Fruit fly (Drosophila melanogaster) whole organism, embryonic: Measurements from ENCODE around the gene CG10064.
A peak's percentile ranks its signal among the peaks of the same experiment; 100 is the strongest.

Source experiments
- Antp ChIP-seq: fragments of 200-800 bp; sonication (Bioruptor generic); optimal IDR thresholded peaks from 3 replicates; lab custom pipeline; 2016; ENCODE audit warnings: missing biosample characterization, missing genetic modification characterization
- CG10431 ChIP-seq: fragments of 200-800 bp; sonication (Bioruptor generic); optimal IDR thresholded peaks from 3 replicates; lab custom pipeline; 2018; ENCODE audit warnings: missing biosample characterization, mild to moderate bottlenecking, missing genetic modification characterization
- CG10543 ChIP-seq: fragments of 200-800 bp; sonication (Bioruptor generic); optimal IDR thresholded peaks from 3 replicates; lab custom pipeline; 2017; ENCODE audit warnings: missing biosample characterization, mild to moderate bottlenecking, missing genetic modification characterization, moderate library complexity
- CG10979 ChIP-seq: fragments of 200-800 bp; sonication (Bioruptor generic); optimal IDR thresholded peaks from 2 replicates; lab custom pipeline; 2018; ENCODE audit warnings: missing biosample characterization, mild to moderate bottlenecking, missing genetic modification characterization, moderate library complexity
- CG14441 ChIP-seq: fragments of 200-800 bp; sonication (Bioruptor generic); IDR thresholded peaks from 2 replicates; pipeline ENCODE4 v1.3.6; 2022; ENCODE audit warnings: missing biosample characterization, missing genetic modification characterization
- CG14710 ChIP-seq: fragments of 200-800 bp; sonication (Bioruptor generic); optimal IDR thresholded peaks from 3 replicates; lab custom pipeline; 2019; ENCODE audit warnings: missing biosample characterization, mild to moderate bottlenecking, missing genetic modification characterization, moderate library complexity
- CG14860 ChIP-seq: fragments of 200-800 bp; sonication (Bioruptor generic); IDR thresholded peaks from 3 replicates; pipeline ENCODE4 v1.3.6; 2022; ENCODE audit warnings: missing biosample characterization, missing genetic modification characterization; ENCODE audit not compliant: partially characterized antibody
- CG2202 ChIP-seq: fragments of 200-800 bp; sonication (Bioruptor generic); optimal IDR thresholded peaks from 2 replicates; lab custom pipeline; 2018; ENCODE audit warnings: missing biosample characterization, mild to moderate bottlenecking, missing genetic modification characterization
- CG30020 ChIP-seq: fragments of 200-800 bp; optimal IDR thresholded peaks from 2 replicates; lab custom pipeline; 2019; ENCODE audit warnings: missing biosample characterization, mild to moderate bottlenecking, missing genetic modification characterization, moderate library complexity
- CG34224 ChIP-seq: fragments of 200-800 bp; sonication (Bioruptor generic); IDR thresholded peaks from 3 replicates; pipeline ENCODE4 v1.3.6; 2022; ENCODE audit warnings: missing biosample characterization, missing genetic modification characterization; ENCODE audit not compliant: partially characterized antibody
- CG43689 ChIP-seq: fragments of 200-800 bp; sonication (Bioruptor generic); IDR thresholded peaks from 2 replicates; pipeline ENCODE4 v1.3.6; 2022; ENCODE audit warnings: missing biosample characterization, missing genetic modification characterization
- CG4404 ChIP-seq: fragments of 200-800 bp; sonication (Bioruptor generic); IDR thresholded peaks from 2 replicates; pipeline ENCODE4 v1.3.6; 2022; ENCODE audit warnings: missing biosample characterization, missing genetic modification characterization
- CG6272 ChIP-seq: fragments of 200-800 bp; sonication (Bioruptor generic); IDR thresholded peaks from 2 replicates; pipeline ENCODE4 v1.3.6; 2022; ENCODE audit warnings: missing biosample characterization, missing genetic modification characterization
- CG6654 ChIP-seq: fragments of 200-800 bp; sonication (Bioruptor generic); optimal IDR thresholded peaks from 2 replicates; lab custom pipeline; 2017; ENCODE audit warnings: missing biosample characterization, mild to moderate bottlenecking, missing genetic modification characterization
- CG7786 ChIP-seq: fragments of 200-800 bp; sonication (Bioruptor generic); optimal IDR thresholded peaks from 2 replicates; lab custom pipeline; 2016; ENCODE audit warnings: missing biosample characterization, missing genetic modification characterization
- CG7839 ChIP-seq: fragments of 200-800 bp; sonication (Bioruptor generic); optimal IDR thresholded peaks from 3 replicates; lab custom pipeline; 2018; ENCODE audit warnings: missing biosample characterization, mild to moderate bottlenecking, missing genetic modification characterization, moderate library complexity
- CG7928 ChIP-seq: fragments of 200-800 bp; sonication (Bioruptor generic); optimal IDR thresholded peaks from 2 replicates; lab custom pipeline; 2017; ENCODE audit warnings: missing biosample characterization, mild to moderate bottlenecking, missing genetic modification characterization
- CG8359 ChIP-seq: fragments of 200-800 bp; sonication (Bioruptor generic); optimal IDR thresholded peaks from 2 replicates; lab custom pipeline; 2017; ENCODE audit warnings: missing biosample characterization, mild to moderate bottlenecking, missing genetic modification characterization, borderline replicate concordance
- CG9215 ChIP-seq: fragments of 200-800 bp; sonication (Bioruptor generic); IDR thresholded peaks from 2 replicates; pipeline ENCODE4 v1.3.6; 2022; ENCODE audit warnings: missing biosample characterization, missing genetic modification characterization
- Deaf1 ChIP-seq: fragments of 200-800 bp; optimal IDR thresholded peaks from 3 replicates; lab custom pipeline; 2019; ENCODE audit warnings: missing biosample characterization, mild to moderate bottlenecking, missing genetic modification characterization, moderate library complexity
- Hand ChIP-seq: fragments of 200-800 bp; sonication (Bioruptor generic); optimal IDR thresholded peaks from 2 replicates; lab custom pipeline; 2017; ENCODE audit warnings: mild to moderate bottlenecking, missing biosample characterization, missing genetic modification reagents, missing genetic modification characterization
- Hmx ChIP-seq: fragments of 200-800 bp; sonication (Bioruptor generic); optimal IDR thresholded peaks from 2 replicates; lab custom pipeline; 2016; ENCODE audit warnings: missing biosample characterization, missing genetic modification characterization
- Hr51 ChIP-seq, 2 experiments: fragments of 200-800 bp; sonication (Bioruptor generic); optimal IDR thresholded peaks; 2 replicates in 1 of 2; 3 replicates in 1 of 2; lab custom pipeline; 2016 to 2018; ENCODE audit warnings: missing biosample characterization in 2 of 2, missing genetic modification characterization in 2 of 2, mild to moderate bottlenecking in 1 of 2, moderate library complexity in 1 of 2
- Oaz ChIP-seq: fragments of 200-800 bp; sonication (Bioruptor generic); IDR thresholded peaks from 2 replicates; pipeline ENCODE4 v1.3.6; 2022; ENCODE audit warnings: missing biosample characterization, missing genetic modification characterization
- Rx ChIP-seq: fragments of 200-800 bp; sonication (Bioruptor generic); IDR thresholded peaks from 2 replicates; pipeline ENCODE4 v1.3.6; 2022; ENCODE audit warnings: missing biosample characterization, missing genetic modification characterization
- Taf1 ChIP-seq: fragments of 200-800 bp; sonication (Bioruptor generic); IDR thresholded peaks from 2 replicates; pipeline ENCODE4 v1.3.6; 2022; ENCODE audit warnings: missing biosample characterization, missing genetic modification characterization
- Tbp ChIP-seq: fragments of >200 bp; optimal IDR thresholded peaks from 2 replicates; lab custom pipeline; 2018; ENCODE audit warnings: missing biosample characterization, missing genetic modification characterization
- amos ChIP-seq: fragments of 200-800 bp; sonication (Bioruptor generic); IDR thresholded peaks from 2 replicates; pipeline ENCODE4 v1.3.6; 2022; ENCODE audit warnings: missing biosample characterization, missing genetic modification characterization; ENCODE audit not compliant: partially characterized antibody
- ap ChIP-seq: fragments of 200-800 bp; sonication (Bioruptor generic); IDR thresholded peaks from 2 replicates; pipeline ENCODE4 v1.3.6; 2022; ENCODE audit warnings: missing biosample characterization, missing genetic modification characterization
- emc ChIP-seq: fragments of 200-800 bp; sonication (Bioruptor generic); optimal IDR thresholded peaks from 2 replicates; lab custom pipeline; 2016; ENCODE audit warnings: missing biosample characterization, missing genetic modification characterization
- eyg ChIP-seq: fragments of 200-800 bp; sonication (Bioruptor generic); optimal IDR thresholded peaks from 3 replicates; lab custom pipeline; 2016; ENCODE audit warnings: missing biosample characterization, missing genetic modification characterization
- fd96Cb ChIP-seq: fragments of 200-800 bp; sonication (Bioruptor generic); optimal IDR thresholded peaks from 2 replicates; lab custom pipeline; 2018; ENCODE audit warnings: missing biosample characterization, mild to moderate bottlenecking, missing genetic modification characterization, moderate library complexity
- ham ChIP-seq: fragments of 200-800 bp; sonication (Bioruptor generic); IDR thresholded peaks from 2 replicates; pipeline ENCODE4 v1.3.6; 2022; ENCODE audit warnings: missing biosample characterization, missing genetic modification characterization
- maf-S ChIP-seq: fragments of 200-800 bp; sonication (Bioruptor generic); optimal IDR thresholded peaks from 2 replicates; lab custom pipeline; 2016; ENCODE audit warnings: missing biosample characterization, missing genetic modification characterization
- nerfin-1 ChIP-seq: fragments of 200-800 bp; sonication (Bioruptor generic); optimal IDR thresholded peaks from 3 replicates; lab custom pipeline; 2019; ENCODE audit warnings: missing biosample characterization, mild to moderate bottlenecking, missing genetic modification characterization, moderate library complexity
- nmo ChIP-seq: fragments of 200-800 bp; sonication (Bioruptor generic); optimal IDR thresholded peaks from 2 replicates; lab custom pipeline; 2018; ENCODE audit warnings: missing biosample characterization, mild to moderate bottlenecking, missing genetic modification characterization, moderate library complexity
- phol ChIP-seq: fragments of 200-800 bp; sonication (Bioruptor generic); optimal IDR thresholded peaks from 3 replicates; lab custom pipeline; 2018; ENCODE audit warnings: missing biosample characterization, mild to moderate bottlenecking, missing genetic modification characterization, moderate library complexity
- pnt ChIP-seq: fragments of 200-800 bp; sonication (Bioruptor generic); optimal IDR thresholded peaks from 3 replicates; lab custom pipeline; 2016; ENCODE audit warnings: missing biosample characterization, missing genetic modification characterization
- rib ChIP-seq: fragments of 200-800 bp; sonication (Bioruptor generic); IDR thresholded peaks from 2 replicates; pipeline ENCODE4 v1.3.6; 2022; ENCODE audit warnings: missing biosample characterization, missing genetic modification characterization
- sug ChIP-seq: fragments of 200-800 bp; optimal IDR thresholded peaks from 2 replicates; lab custom pipeline; 2019; ENCODE audit warnings: missing biosample characterization, mild to moderate bottlenecking, missing genetic modification characterization, moderate library complexity
- tin ChIP-seq: fragments of 200-800 bp; sonication (Bioruptor generic); optimal IDR thresholded peaks from 3 replicates; lab custom pipeline; 2016; ENCODE audit warnings: missing biosample characterization, missing genetic modification characterization
- tio ChIP-seq: fragments of 200-800 bp; sonication (Bioruptor generic); optimal IDR thresholded peaks from 2 replicates; lab custom pipeline; 2017; ENCODE audit warnings: missing biosample characterization, missing genetic modification characterization, inconsistent platforms
- trem ChIP-seq: fragments of 200-800 bp; optimal IDR thresholded peaks from 3 replicates; lab custom pipeline; 2019; ENCODE audit warnings: missing biosample characterization, mild to moderate bottlenecking, missing genetic modification characterization, moderate library complexity

The CG10064 gene

DNA sequence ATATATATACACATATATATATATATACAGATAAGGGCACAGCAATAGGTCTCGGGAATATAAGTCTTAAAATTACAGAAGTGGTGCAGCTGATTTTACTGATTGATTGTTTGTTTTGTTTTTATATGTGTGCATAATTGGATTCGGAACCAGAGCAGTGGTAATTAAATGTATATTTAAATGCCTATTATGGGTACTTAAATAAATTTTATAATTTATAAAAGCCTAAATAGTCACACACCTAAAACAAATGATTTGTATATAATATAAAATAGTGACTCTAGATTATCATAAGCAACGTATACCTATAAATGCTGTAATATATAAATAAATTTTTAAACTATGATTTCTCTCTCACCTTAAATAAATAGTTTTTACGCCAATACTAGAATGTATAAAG, 41.7 kb upstream of the CG10064 start (continued):
- TF ChIP-seq amos (GFP tag; lab: Robert Waterston, UW) (no peak), sug (tag; lab: Kevin White, UChicago) (no peak), Oaz (no peak), emc (GFP tag; lab: Kevin White, UChicago) (no peak), CG43689 (GFP tag; lab: Robert Waterston, UW) (no peak), CG14710 (tag; lab: Kevin White, UChicago) (peak; percentile 19), CG6654 (no peak), trem (tag; lab: Kevin White, UChicago) (no peak), CG30020 (tag; lab: Kevin White, UChicago) (no peak), CG34224 (GFP tag; lab: Robert Waterston, UW) (no peak), CG7928 (GFP tag; lab: Kevin White, UChicago) (no peak), tin (GFP tag; lab: Kevin White, UChicago) (no peak), CG2202 (no peak), Tbp (GFP tag; lab: Kevin White, UChicago) (no peak), CG10431 (GFP tag; lab: Kevin White, UChicago) (no peak), Deaf1 (tag; lab: Kevin White, UChicago) (no peak), rib (GFP tag; lab: Robert Waterston, UW) (no peak), fd96Cb (tag; lab: Kevin White, UChicago) (peak; percentile 26), CG7786 (GFP tag; lab: Kevin White, UChicago) (no peak), phol (tag; lab: Kevin White, UChicago) (peak; percentile 51), nerfin-1 (tag; lab: Kevin White, UChicago) (no peak), CG10979 (tag; lab: Kevin White, UChicago) (peak; percentile 21), tio (GFP tag; lab: Kevin White, UChicago) (no peak), ham (GFP tag; lab: Robert Waterston, UW) (no peak), CG7839 (tag; lab: Kevin White, UChicago) (peak; percentile 41), eyg (GFP tag; lab: Kevin White, UChicago) (no peak), Hmx (no peak), pnt (no peak), CG10543 (GFP tag; lab: Kevin White, UChicago) (no peak), CG6272 (GFP tag; lab: Robert Waterston, UW) (no peak), CG14441 (GFP tag; lab: Robert Waterston, UW) (no peak), CG14860 (no peak), Hand (GFP tag; lab: Kevin White, UChicago) (no peak), ap (GFP tag; lab: Robert Waterston, UW) (no peak), Taf1 (GFP tag; lab: Robert Waterston, UW) (no peak), CG8359 (GFP tag; lab: Kevin White, UChicago) (no peak), Hr51 (GFP tag; optimal IDR thresholded peaks at IDR 0.05; lab: Kevin White, UChicago) (peak in 1 of 2 experiments; percentile 21), CG9215 (GFP tag; lab: Robert Waterston, UW) (no peak), nmo (GFP tag; lab: Kevin White, UChicago) (peak; percentile 4), maf-S (GFP tag; lab: Kevin White, UChicago) (no peak), Antp (no peak), CG4404 (GFP tag; lab: Robert Waterston, UW) (no peak), Rx (GFP tag; lab: Robert Waterston, UW) (no peak)
